Worm (Caenorhabditis elegans) whole organism, L1 larva: ENCODE results near the gene F13B6.2.

ENCODE experiments used
- ceh-82 ChIP-seq, 3 experiments: fragments of 150-350 bp in 1 of 3; sonication (generic microtip) in 2 of 3; optimal IDR thresholded peaks; 2 replicates each; lab custom pipeline; 2014 to 2017; ENCODE audit warnings: missing biosample characterization in 3 of 3, missing genetic modification characterization in 3 of 3
- nhr-85 ChIP-seq: sonication (generic microtip); peaks from one replicate; lab custom pipeline; 2016; ENCODE audit warnings: missing genetic modification characterization, inconsistent platforms, missing compliant biosample characterization
- snpc-4 ChIP-seq: fragments of 150-350 bp; optimal IDR thresholded peaks from 2 replicates; lab custom pipeline; 2014; ENCODE audit warnings: missing biosample characterization, missing genetic modification characterization
- zag-1 ChIP-seq: fragments of 150-350 bp; optimal IDR thresholded peaks from 2 replicates; lab custom pipeline; 2014; ENCODE audit warnings: missing biosample characterization, missing genetic modification characterization

- TF ChIP-seq ceh-82 (tag; optimal IDR thresholded peaks at IDR 0.05; lab: Kevin White, UChicago) (no peak), zag-1 (tag; lab: Kevin White, UChicago) (no peak), nhr-85 (no peak), snpc-4 (no peak)
These were observed 8.8 kb downstream of the F13B6.2 start, which contains the start of gene tes-1 for ce11 chrIV:7451345-7451744.
